Fruit fly (Drosophila melanogaster) whole organism, prepupa: ENCODE measurements around the gene CG32487.
A peak's percentile ranks its signal among the peaks of the same experiment; 100 is the strongest.

ENCODE experiments used
- CG11762 ChIP-seq: fragments of 200-800 bp; sonication (Bioruptor generic); optimal IDR thresholded peaks from 3 replicates; lab custom pipeline; 2016; ENCODE audit warnings: missing biosample characterization, missing genetic modification characterization; ENCODE audit not compliant: insufficient read depth
- CG11902 ChIP-seq: fragments of 200-800 bp; sonication (Bioruptor generic); optimal IDR thresholded peaks from 3 replicates; lab custom pipeline; 2016; ENCODE audit warnings: missing biosample characterization, missing genetic modification characterization
- CG15336 ChIP-seq: fragments of 200-800 bp; sonication (Bioruptor generic); IDR thresholded peaks from 2 replicates; pipeline ENCODE4 v1.3.6; 2022; ENCODE audit warnings: missing biosample characterization, missing genetic modification characterization
- CG1621 ChIP-seq: fragments of 200-800 bp; sonication (Bioruptor generic); optimal IDR thresholded peaks from 3 replicates; lab custom pipeline; 2018; ENCODE audit warnings: missing biosample characterization, mild to moderate bottlenecking, missing genetic modification characterization
- CG34406 ChIP-seq: fragments of 200-800 bp; sonication (Bioruptor generic); optimal IDR thresholded peaks from 3 replicates; lab custom pipeline; 2016; ENCODE audit warnings: missing biosample characterization, missing genetic modification characterization
- CG3919 ChIP-seq: fragments of 200-800 bp; sonication (Bioruptor generic); optimal IDR thresholded peaks from 3 replicates; lab custom pipeline; 2016; ENCODE audit warnings: missing biosample characterization, missing genetic modification characterization
- CG6276 ChIP-seq: fragments of 200-800 bp; sonication (Bioruptor generic); optimal IDR thresholded peaks from 2 replicates; lab custom pipeline; 2017; ENCODE audit warnings: missing biosample characterization, mild to moderate bottlenecking, missing genetic modification characterization
- CG6792 ChIP-seq: fragments of 200-800 bp; sonication (Bioruptor generic); optimal IDR thresholded peaks from 3 replicates; lab custom pipeline; 2016; ENCODE audit warnings: missing biosample characterization, missing genetic modification characterization
- CG6808 ChIP-seq: fragments of 200-800 bp; sonication (Bioruptor generic); optimal IDR thresholded peaks from 3 replicates; lab custom pipeline; 2017; ENCODE audit warnings: missing biosample characterization, missing genetic modification characterization, mild to moderate bottlenecking, moderate library complexity, missing genetic modification reagents
- CG6854 ChIP-seq: fragments of 200-800 bp; sonication (Bioruptor generic); optimal IDR thresholded peaks from 2 replicates; lab custom pipeline; 2017; ENCODE audit warnings: missing biosample characterization, mild to moderate bottlenecking, missing genetic modification characterization
- CG7368 ChIP-seq: fragments of 200-800 bp; sonication (Bioruptor generic); optimal IDR thresholded peaks from 3 replicates; lab custom pipeline; 2016; ENCODE audit warnings: missing biosample characterization, missing genetic modification characterization
- CG8119 ChIP-seq: fragments of 200-800 bp; sonication (Bioruptor generic); IDR thresholded peaks from 3 replicates; pipeline ENCODE4 v1.3.6; 2022; ENCODE audit warnings: missing biosample characterization, missing genetic modification characterization
- CG8319 ChIP-seq: fragments of 200-800 bp; sonication (Bioruptor generic); optimal IDR thresholded peaks from 3 replicates; lab custom pipeline; 2016; ENCODE audit warnings: missing biosample characterization, missing genetic modification characterization
- CG8632 ChIP-seq: fragments of 200-800 bp; sonication (Bioruptor generic); optimal IDR thresholded peaks from 3 replicates; lab custom pipeline; 2016; ENCODE audit warnings: missing biosample characterization, missing genetic modification characterization
- Eip75B ChIP-seq: fragments of 200-800 bp; sonication (Bioruptor generic); optimal IDR thresholded peaks from 3 replicates; lab custom pipeline; 2016; ENCODE audit warnings: missing biosample characterization, missing genetic modification characterization
- Eip78C ChIP-seq: fragments of 200-800 bp; sonication (Bioruptor generic); peaks from one replicate; lab custom pipeline; 2016; ENCODE audit warnings: missing biosample characterization, missing genetic modification characterization
- Eip93F ChIP-seq: fragments of 200-800 bp; sonication (Bioruptor generic); optimal IDR thresholded peaks from 2 replicates; lab custom pipeline; 2016; ENCODE audit warnings: missing biosample characterization, mild to moderate bottlenecking, missing genetic modification characterization
- Ets96B ChIP-seq: fragments of 200-800 bp; optimal IDR thresholded peaks from 2 replicates; lab custom pipeline; 2019; ENCODE audit warnings: missing biosample characterization, mild to moderate bottlenecking, missing genetic modification characterization, moderate library complexity
- Hr38 ChIP-seq: sonication (Bioruptor generic); optimal IDR thresholded peaks from 2 replicates; lab custom pipeline; 2016; ENCODE audit warnings: missing biosample characterization, missing genetic modification characterization
- Lpt ChIP-seq: fragments of 200-800 bp; sonication (Bioruptor generic); optimal IDR thresholded peaks from 3 replicates; lab custom pipeline; 2016; ENCODE audit warnings: missing biosample characterization, missing genetic modification characterization
- Met ChIP-seq: fragments of 200-800 bp; sonication (Bioruptor generic); optimal IDR thresholded peaks from 3 replicates; lab custom pipeline; 2016; ENCODE audit warnings: missing biosample characterization, missing genetic modification characterization
- OdsH ChIP-seq: fragments of 200-800 bp; sonication (Bioruptor generic); optimal IDR thresholded peaks from 3 replicates; lab custom pipeline; 2016; ENCODE audit warnings: missing biosample characterization, missing genetic modification characterization
- Smox ChIP-seq: fragments of 200-800 bp; sonication (Bioruptor generic); optimal IDR thresholded peaks from 3 replicates; lab custom pipeline; 2016; ENCODE audit warnings: missing biosample characterization, missing genetic modification characterization
- Sox102F ChIP-seq: fragments of 200-800 bp; sonication (Bioruptor generic); optimal IDR thresholded peaks from 2 replicates; lab custom pipeline; 2016; ENCODE audit warnings: missing biosample characterization, mild to moderate bottlenecking, missing genetic modification characterization
- Sox14 ChIP-seq: fragments of 200-800 bp; sonication (Bioruptor generic); optimal IDR thresholded peaks from 3 replicates; lab custom pipeline; 2016; ENCODE audit warnings: missing biosample characterization, missing genetic modification characterization
- achi ChIP-seq: fragments of 200-800 bp; sonication (Bioruptor generic); optimal IDR thresholded peaks from 3 replicates; lab custom pipeline; 2016; ENCODE audit warnings: missing biosample characterization, missing genetic modification characterization
- cyc ChIP-seq: fragments of 200-800 bp; sonication (Bioruptor generic); optimal IDR thresholded peaks from 3 replicates; lab custom pipeline; 2016; ENCODE audit warnings: missing biosample characterization, missing genetic modification characterization
- dsx ChIP-seq: fragments of 200-800 bp; optimal IDR thresholded peaks from 3 replicates; lab custom pipeline; 2019; ENCODE audit warnings: missing biosample characterization, mild to moderate bottlenecking, missing genetic modification characterization, moderate library complexity; ENCODE audit not compliant: poor library complexity, severe bottlenecking
- eg ChIP-seq: fragments of 200-800 bp; sonication (Bioruptor generic); IDR thresholded peaks from 3 replicates; pipeline ENCODE4 v1.3.6; 2022; ENCODE audit warnings: missing biosample characterization, missing genetic modification characterization
- fd59A ChIP-seq: fragments of 200-800 bp; sonication (Bioruptor generic); optimal IDR thresholded peaks from 2 replicates; lab custom pipeline; 2017; ENCODE audit warnings: missing biosample characterization, mild to moderate bottlenecking, missing genetic modification characterization, missing genetic modification reagents
- fd85E ChIP-seq: fragments of 200-800 bp; sonication (Bioruptor generic); optimal IDR thresholded peaks from 3 replicates; lab custom pipeline; 2016; ENCODE audit warnings: missing biosample characterization, missing genetic modification characterization
- fkh ChIP-seq: fragments of 200-800 bp; sonication (Bioruptor generic); optimal IDR thresholded peaks from 3 replicates; lab custom pipeline; 2017; ENCODE audit warnings: missing biosample characterization, mild to moderate bottlenecking, missing genetic modification characterization, moderate library complexity
- net ChIP-seq: fragments of 200-800 bp; sonication (Bioruptor generic); optimal IDR thresholded peaks from 3 replicates; lab custom pipeline; 2016; ENCODE audit warnings: missing biosample characterization, missing genetic modification characterization
- pdm3 ChIP-seq: fragments of 200-800 bp; sonication (Bioruptor generic); optimal IDR thresholded peaks from 3 replicates; lab custom pipeline; 2016; ENCODE audit warnings: missing biosample characterization, missing genetic modification characterization
- spab ChIP-seq: fragments of 200-800 bp; sonication (Bioruptor generic); optimal IDR thresholded peaks from 2 replicates; lab custom pipeline; 2017; ENCODE audit warnings: missing biosample characterization, mild to moderate bottlenecking, missing genetic modification characterization, missing genetic modification reagents
- ss ChIP-seq, 2 experiments: fragments of 200-800 bp; sonication (Bioruptor generic); optimal IDR thresholded peaks; 2 replicates in 1 of 2; 3 replicates in 1 of 2; lab custom pipeline; 2017 to 2018; ENCODE audit warnings: mild to moderate bottlenecking in 2 of 2, missing biosample characterization in 2 of 2, missing genetic modification characterization in 2 of 2, moderate library complexity in 1 of 2
- topi ChIP-seq: fragments of 200-800 bp; sonication (Bioruptor generic); optimal IDR thresholded peaks from 3 replicates; lab custom pipeline; 2016; ENCODE audit warnings: missing biosample characterization, missing genetic modification characterization
- vri ChIP-seq: fragments of 200-800 bp; sonication (Bioruptor generic); optimal IDR thresholded peaks from 3 replicates; lab custom pipeline; 2016; ENCODE audit warnings: missing biosample characterization, mild to moderate bottlenecking, missing genetic modification characterization

The CG32487 gene

dm6 chr3L:3035769-3036583, 18.9 kb upstream of the CG32487 start (continued):
- peak; percentile 83 for TF ChIP-seq CG6276 (GFP tag; lab: Kevin White, UChicago)
- TF ChIP-seq spab (GFP tag; lab: Kevin White, UChicago): peak; percentile 61
- TF ChIP-seq Lpt (GFP tag; lab: Kevin White, UChicago): peak; percentile 60
- TF ChIP-seq net: peak; percentile 75
- TF ChIP-seq Smox (GFP tag; lab: Kevin White, UChicago): peak; percentile 74
- peak; percentile 58 for TF ChIP-seq fkh (GFP tag; lab: Kevin White, UChicago)
- TF ChIP-seq pdm3 (GFP tag; lab: Kevin White, UChicago): peak; percentile 70
- TF ChIP-seq eg (GFP tag; lab: Robert Waterston, UW): peak; percentile 81
- peak; percentile 32 for TF ChIP-seq CG8319
- TF ChIP-seq CG8119: peak; percentile 91
- TF ChIP-seq CG34406 (GFP tag; lab: Kevin White, UChicago): peak; percentile 55
- TF ChIP-seq CG1621 (tag; lab: Kevin White, UChicago): peak; percentile 5
- TF ChIP-seq topi (GFP tag; lab: Kevin White, UChicago): peak; percentile 83
- no peak for TF ChIP-seq Hr38 (GFP tag; lab: Kevin White, UChicago)
- TF ChIP-seq Eip78C (GFP tag; lab: Kevin White, UChicago): peak; percentile 93
- TF ChIP-seq OdsH (GFP tag; lab: Kevin White, UChicago): peak; percentile 77
- peak; percentile 46 for TF ChIP-seq fd59A (GFP tag; lab: Kevin White, UChicago)
- TF ChIP-seq CG8632 (GFP tag; lab: Kevin White, UChicago): peak; percentile 46
- peak; percentile 68 for TF ChIP-seq CG11762 (GFP tag; lab: Kevin White, UChicago)

- TF ChIP-seq Eip75B (GFP tag; lab: Kevin White, UChicago): no peak
- TF ChIP-seq ss (GFP tag; optimal IDR thresholded peaks at IDR 0.05; lab: Kevin White, UChicago): peak; percentile 23 to 42
- TF ChIP-seq CG15336 (GFP tag; lab: Robert Waterston, UW): no peak
- TF ChIP-seq fd85E (GFP tag; lab: Kevin White, UChicago): peak; percentile 34
- TF ChIP-seq CG6808 (GFP tag; lab: Kevin White, UChicago): peak; percentile 2
- no peak for TF ChIP-seq Sox102F (GFP tag; lab: Kevin White, UChicago)
- TF ChIP-seq CG7368 (GFP tag; lab: Kevin White, UChicago): no peak
- TF ChIP-seq Met (GFP tag; lab: Kevin White, UChicago): no peak
- TF ChIP-seq Eip78C (GFP tag; lab: Kevin White, UChicago): peak; percentile 55
- no peak for TF ChIP-seq topi (GFP tag; lab: Kevin White, UChicago)
- TF ChIP-seq dsx (GFP tag; lab: Kevin White, UChicago): peak; percentile 81
- peak; percentile 7 for TF ChIP-seq Ets96B (tag; lab: Kevin White, UChicago)
- no peak for TF ChIP-seq pdm3 (GFP tag; lab: Kevin White, UChicago)
- TF ChIP-seq Sox14 (GFP tag; lab: Kevin White, UChicago): peak; percentile 49
- TF ChIP-seq CG6854 (GFP tag; lab: Kevin White, UChicago): peak; percentile 43
- no peak for TF ChIP-seq Eip93F
- TF ChIP-seq CG3919 (GFP tag; lab: Kevin White, UChicago): peak; percentile 31
- TF ChIP-seq fkh (GFP tag; lab: Kevin White, UChicago): peak; percentile 50
- TF ChIP-seq vri (GFP tag; lab: Kevin White, UChicago): peak; percentile 35
- TF ChIP-seq CG6792 (GFP tag; lab: Kevin White, UChicago): no peak
- no peak for TF ChIP-seq CG34406 (GFP tag; lab: Kevin White, UChicago)
- TF ChIP-seq Lpt (GFP tag; lab: Kevin White, UChicago): no peak
- no peak for TF ChIP-seq cyc (GFP tag; lab: Kevin White, UChicago)
- no peak for TF ChIP-seq CG11902 (GFP tag; lab: Kevin White, UChicago)
- no peak for TF ChIP-seq achi (GFP tag; lab: Kevin White, UChicago)
Measured at dm6 chr3L:3034779-3035643, 18.0 kb upstream of the CG32487 start, which contains the start of gene CG2162. TSS of gene CG2162 (plus strand) at chr3L:3035196.
